Worm (Caenorhabditis elegans): ENCODE data around the gene idpc-2.

DNA sequence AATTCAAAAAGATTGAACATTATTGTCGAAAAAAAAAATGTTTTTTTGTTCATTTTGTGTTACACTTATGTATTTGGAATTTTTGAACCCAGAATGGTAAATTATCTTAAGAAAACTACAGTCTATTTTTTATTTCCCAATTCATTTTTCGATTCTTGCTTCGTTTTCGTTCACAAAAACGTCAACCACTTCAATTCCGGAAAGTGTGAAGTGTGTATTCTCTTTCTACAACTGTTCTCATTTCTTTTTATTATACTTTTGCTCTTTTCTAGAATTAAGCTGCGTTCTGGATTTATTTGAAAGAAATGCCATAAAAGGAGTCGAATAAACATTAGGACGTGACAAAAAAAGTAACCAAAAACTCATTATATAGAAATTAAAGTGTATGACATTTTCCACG is 1.2 kb upstream of the idpc-2 start, which contains the start of gene F41E6.1:
- TF ChIP-seq ztf-11 (tag; optimal IDR thresholded peaks at IDR 0.05), result no peak
- no peak for TF ChIP-seq lsy-2 (tag; optimal IDR thresholded peaks at IDR 0.05)
- no peak for TF ChIP-seq mab-5 (tag; optimal IDR thresholded peaks at IDR 0.05)
- no peak for TF ChIP-seq zag-1 (tag; optimal IDR thresholded peaks at IDR 0.05)
- no peak for TF ChIP-seq elt-1 (tag; optimal IDR thresholded peaks at IDR 0.05)
- TF ChIP-seq unc-55 (GFP tag; optimal IDR thresholded peaks at IDR 0.05), result no peak
- TF ChIP-seq nhr-11 (tag; optimal IDR thresholded peaks at IDR 0.05), result no peak
- TF ChIP-seq elt-3 (tag; optimal IDR thresholded peaks at IDR 0.05), result no peak
- TF ChIP-seq nhr-12 (tag; optimal IDR thresholded peaks at IDR 0.05), result no peak
- TF ChIP-seq crh-2 (tag; optimal IDR thresholded peaks at IDR 0.05), result no peak
- no peak for TF ChIP-seq lin-39 (tag; optimal IDR thresholded peaks at IDR 0.05)
- TF ChIP-seq skn-1 (tag; optimal IDR thresholded peaks at IDR 0.05), result no peak
- no peak for TF ChIP-seq blmp-1 (tag; optimal IDR thresholded peaks at IDR 0.05; ENCODE audit: insufficient read depth)
- no peak for TF ChIP-seq sma-9 (GFP tag; optimal IDR thresholded peaks at IDR 0.05)
- no peak for TF ChIP-seq sma-9 (tag; optimal IDR thresholded peaks at IDR 0.05)
